Fruit fly (Drosophila melanogaster): Measurements from ENCODE around the gene sage.

sage gene

DNA sequence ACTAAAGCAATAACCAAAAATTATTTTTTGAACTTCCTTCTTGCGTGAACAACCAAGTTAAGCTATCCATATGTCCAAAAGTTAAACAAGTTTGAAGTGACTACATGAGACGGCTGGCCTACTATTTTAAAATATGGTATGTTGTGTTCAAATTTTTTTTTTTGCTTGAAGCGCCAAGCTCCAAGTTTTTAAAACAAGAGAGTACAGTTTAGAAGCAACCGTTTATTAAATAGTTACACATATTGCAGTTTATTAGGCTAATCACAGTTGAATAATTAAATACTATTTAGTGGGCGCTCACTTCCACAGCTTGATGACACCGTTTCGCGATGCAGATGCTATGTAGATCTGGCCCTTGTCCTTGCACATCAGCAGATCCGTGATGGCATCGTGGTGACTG is 23.4 kb downstream of the sage start, which contains the start of gene D1:
TSS of gene D1 (minus strand) at position 101 of the 400 bp plus-strand sequence.
- no peak for TF ChIP-seq noc (tag; optimal IDR thresholded peaks at IDR 0.05)

DNA sequence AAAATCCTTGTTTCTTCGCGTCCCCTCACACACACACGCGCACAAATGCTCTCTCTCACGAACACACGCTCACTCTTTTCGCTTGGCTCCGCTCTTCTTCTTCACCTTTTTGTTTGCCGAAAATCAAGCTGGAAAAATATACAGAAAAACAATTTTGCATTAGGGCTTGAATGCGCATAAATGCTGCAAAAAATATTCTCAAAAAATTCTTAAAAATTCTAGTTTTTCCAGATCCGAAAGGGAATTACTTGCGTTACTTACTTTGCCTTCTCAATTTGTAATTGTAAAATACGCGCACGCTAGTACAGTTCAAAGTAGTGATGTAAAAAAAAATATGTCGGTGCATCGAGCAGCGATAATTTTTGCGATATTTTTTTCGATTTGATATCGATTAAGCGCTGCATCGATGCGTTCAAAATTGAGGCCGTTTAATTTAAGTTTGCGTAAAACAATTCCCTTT is 24.0 kb downstream of the sage start:
- no peak for TF ChIP-seq noc (tag; optimal IDR thresholded peaks at IDR 0.05)

DNA sequence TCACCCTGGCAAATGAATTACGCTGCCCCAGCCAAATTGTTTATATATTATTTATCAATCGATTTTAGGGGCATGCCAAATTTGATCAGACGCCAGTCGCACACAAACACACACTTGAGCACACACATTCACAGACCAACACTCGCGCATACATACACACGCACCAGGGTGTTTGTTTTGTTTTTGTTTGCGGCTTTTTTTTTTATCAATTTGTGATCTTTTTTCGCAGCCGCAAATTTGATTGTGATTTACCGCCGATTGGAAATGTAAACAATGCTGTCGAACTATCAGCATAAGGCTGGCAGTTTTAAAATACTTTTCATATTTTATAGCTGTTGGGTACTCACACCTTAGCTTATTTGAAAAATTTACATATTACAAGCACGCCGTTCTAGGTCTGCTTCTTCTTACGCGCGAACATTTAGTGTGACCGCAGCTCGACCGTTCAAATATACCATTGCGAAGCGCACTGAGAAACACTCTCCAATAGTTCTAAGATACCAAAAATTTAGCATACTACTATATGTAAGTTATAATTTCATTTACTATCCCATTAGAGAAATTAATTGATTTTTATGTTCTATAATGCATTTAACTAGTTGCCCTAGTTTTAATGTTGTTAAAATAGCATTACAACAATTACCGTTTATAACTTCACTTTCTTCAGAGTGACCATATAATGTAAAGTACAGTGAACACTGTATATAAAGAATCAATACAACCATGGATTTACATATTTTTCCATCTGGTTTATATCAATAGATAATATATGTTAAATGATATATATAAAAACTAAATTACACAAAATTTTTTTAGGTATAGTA is 26.5 kb downstream of the sage start, which contains the start of gene pum:
TSS of gene pum (minus strand) at position 415 of the 824 bp plus-strand sequence.
- peak; percentile 58 for TF ChIP-seq noc (tag; optimal IDR thresholded peaks at IDR 0.05)

DNA sequence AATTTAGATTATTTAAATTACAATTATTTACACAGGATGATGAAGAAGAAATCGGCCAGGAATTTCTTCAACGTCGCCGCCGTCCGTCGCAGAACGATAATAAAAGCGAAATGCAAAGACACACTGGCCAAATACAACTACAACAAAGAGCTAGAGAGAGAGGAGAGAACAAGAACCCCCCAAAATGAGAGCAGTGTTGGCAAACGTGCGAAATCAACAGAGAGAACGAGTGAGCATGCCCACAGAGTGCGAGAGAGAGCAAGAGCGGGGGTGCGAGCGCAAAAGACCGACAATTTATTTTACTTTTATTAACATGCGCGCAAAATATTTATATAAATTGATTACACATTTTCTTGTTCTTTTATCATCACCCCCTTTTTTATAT is 27.1 kb downstream of the sage start:
- TF ChIP-seq noc (tag; optimal IDR thresholded peaks at IDR 0.05) = no peak

DNA sequence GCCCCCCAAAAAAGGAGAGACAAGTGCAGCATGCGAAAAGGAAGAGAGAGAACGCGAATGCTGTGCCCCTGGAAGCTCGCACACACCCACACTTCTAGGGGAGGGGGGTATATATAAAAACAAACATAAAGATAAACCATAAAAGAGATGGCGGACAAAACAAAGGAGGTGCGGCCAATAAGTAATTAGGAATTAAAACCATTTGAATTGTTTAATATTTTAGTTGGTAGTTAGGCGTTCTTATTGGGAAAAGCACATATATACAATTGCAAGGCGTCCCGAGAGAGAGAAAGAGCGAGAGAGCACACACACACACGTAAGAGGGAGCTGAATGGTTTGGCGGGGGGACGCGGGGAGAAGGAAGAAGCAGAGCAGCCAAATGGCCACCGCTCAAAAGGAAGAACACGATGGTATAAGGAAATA is 27.9 kb downstream of the sage start:
- TF ChIP-seq noc (tag; optimal IDR thresholded peaks at IDR 0.05) = no peak

DNA sequence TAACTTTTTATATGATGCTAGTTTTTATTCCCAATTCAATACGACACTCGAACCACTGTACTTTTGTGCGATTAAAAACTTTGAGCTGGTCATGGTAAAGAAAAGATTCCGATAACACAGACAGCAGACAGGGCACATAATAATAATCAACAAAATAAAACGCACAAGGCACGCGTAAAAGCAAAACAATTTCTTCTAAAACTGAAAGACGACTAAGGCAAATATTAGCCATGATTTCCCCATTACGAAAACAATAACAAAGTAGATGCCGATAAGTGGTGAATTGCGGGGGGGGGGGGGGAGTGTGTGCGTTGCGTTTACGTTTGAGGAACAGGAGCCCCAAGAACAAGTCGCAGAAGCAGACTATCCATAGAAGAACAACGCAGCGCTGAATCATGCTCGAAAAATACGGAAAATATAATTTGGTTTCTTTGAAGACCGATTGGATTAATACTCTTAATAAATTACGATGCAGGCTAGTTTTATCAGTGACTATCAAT is 29.1 kb downstream of the sage start:
- TF ChIP-seq noc (tag; optimal IDR thresholded peaks at IDR 0.05) = no peak

DNA sequence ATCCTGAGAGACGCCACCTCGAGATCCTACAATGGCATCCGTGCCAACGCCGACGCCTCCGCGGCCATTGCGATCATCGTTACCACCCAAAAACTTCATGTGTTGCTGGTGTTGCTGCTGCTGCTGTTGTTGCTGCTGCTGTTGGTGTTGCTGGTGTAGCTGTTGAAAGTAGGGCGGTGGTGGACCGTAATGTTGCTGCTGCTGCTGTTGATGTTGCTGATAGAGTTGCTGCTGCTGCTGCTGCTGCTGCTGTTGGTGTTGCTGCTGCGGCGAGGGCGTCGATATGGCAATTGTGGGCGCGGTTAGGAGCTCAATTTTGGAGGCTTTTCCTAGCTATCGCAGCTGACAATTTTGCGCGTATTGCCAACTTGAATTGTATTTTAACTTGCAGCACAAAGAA is 30.2 kb downstream of the sage start:
- TF ChIP-seq noc (tag; optimal IDR thresholded peaks at IDR 0.05) = no peak

DNA sequence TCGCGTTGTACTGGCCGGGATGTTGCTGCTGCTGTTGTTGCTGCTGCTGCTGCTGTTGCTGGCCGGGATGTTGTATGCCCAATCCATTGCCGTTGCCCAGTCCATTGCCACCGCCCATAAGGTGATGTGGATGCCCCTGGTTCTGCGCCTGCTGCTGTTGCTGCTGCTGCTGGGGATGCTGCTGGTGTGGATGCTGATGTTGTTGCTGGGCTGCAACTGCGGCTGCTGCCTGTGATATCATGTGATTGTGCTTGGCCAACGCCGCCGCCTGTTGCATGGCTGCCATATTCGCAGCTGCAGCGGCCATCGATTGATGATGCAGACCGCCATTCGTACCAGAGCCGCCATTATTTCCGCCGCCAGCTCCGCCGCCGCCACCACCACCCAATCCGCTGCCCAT is 31.6 kb downstream of the sage start:
- no peak for TF ChIP-seq noc (tag; optimal IDR thresholded peaks at IDR 0.05)

DNA sequence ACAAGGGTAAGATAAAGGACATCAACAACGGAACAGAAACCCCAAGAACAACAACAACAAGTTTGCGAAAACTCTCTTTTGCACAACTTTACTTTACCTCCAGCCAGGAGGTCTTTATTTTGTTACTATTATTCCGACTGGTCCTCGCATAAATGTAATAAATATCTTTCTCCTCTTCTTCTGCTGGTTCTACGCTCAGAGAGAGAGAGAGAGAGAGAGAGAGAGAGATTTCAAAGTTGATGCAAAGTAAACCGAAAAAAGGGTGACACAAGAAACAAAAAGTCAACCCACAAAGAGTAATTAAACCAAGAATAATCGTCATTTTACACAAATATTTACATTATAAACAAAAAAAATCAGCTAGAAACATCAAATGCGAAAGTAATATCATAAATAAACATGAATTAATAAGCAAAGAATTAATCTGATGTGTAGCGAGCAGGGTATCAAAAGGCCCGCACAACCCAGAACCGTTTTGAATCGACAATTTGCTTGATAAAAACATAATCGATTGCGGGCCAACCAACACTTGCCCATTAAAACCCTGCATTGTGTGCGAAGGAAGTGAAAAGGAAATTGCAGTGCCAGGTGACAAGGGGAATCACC is 33.8 kb downstream of the sage start:
- no peak for TF ChIP-seq noc (tag; optimal IDR thresholded peaks at IDR 0.05)

DNA sequence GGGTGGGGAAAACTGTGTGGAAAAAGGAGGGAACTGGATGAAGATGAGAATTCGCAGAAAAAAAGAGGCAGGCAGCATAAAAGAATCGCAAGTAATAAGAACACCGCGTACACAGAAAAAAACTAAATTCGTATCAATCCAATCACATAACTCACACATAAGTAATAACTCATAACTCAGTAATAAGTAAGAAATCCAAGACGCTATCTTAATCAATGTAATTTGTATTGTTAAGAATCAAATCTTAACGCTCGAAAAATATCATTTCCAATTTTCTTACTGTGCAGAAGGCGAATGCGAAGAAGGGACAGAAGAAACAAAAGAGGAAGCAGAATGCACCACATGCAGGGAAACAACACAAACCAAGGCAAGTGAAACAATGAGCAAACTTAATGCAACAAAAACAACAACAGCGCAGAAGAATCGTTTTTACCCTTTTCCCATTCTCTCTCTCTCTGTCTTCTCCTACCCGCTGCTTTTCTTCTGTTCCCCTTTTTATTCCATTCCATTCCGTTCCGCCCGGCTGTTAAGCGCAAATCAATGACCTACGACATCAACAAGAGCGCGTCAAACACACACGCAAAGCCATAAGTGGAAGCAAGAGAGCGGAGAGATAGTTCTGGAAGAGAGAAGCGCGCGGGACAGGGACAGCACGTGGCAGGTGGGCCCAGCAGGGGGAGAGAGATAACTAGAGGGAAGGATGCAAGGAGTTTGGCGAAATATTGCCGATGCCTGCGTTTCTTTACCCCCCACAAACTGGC is 34.7 kb downstream of the sage start:
- peak; percentile 33 for TF ChIP-seq noc (tag; optimal IDR thresholded peaks at IDR 0.05)

DNA sequence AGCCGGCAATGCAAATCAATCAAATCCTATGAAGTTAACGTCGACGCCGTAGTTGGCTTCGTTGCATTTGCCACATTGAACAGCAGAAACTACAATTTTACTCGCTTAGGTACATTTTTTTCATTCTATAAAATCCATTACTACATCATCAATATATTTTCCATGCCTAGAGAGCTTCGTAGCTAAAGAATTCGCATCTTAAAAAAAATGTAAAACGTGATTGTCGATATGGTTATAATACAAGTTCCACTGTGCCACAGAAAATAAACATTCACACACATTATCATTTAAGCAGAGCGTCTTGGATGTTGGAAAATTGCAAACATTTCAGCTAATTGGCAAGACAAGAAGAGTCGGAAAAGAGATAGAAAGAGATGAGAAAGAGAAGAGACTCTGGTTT is 36.0 kb downstream of the sage start:
- no peak for TF ChIP-seq noc (tag; optimal IDR thresholded peaks at IDR 0.05)

DNA sequence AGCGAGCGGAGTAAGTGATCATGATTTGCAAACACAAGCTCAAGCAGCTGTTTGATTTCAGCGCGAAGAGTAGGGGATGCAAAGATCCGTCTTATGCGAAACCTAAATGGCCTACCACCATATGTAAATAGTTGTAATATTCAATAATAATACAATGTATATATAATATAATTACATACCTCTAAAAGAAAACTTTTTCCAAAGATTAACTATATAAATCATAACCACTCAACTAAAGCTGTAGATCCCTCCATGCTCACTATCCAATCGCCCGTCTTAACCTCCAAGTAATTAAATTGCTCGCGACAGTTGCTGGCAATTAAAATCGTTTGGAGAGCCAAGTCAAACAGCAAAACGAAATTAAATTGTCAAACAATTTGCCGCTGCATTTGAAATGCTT is 36.6 kb downstream of the sage start:
- TF ChIP-seq noc (tag; optimal IDR thresholded peaks at IDR 0.05) = peak; percentile 91

DNA sequence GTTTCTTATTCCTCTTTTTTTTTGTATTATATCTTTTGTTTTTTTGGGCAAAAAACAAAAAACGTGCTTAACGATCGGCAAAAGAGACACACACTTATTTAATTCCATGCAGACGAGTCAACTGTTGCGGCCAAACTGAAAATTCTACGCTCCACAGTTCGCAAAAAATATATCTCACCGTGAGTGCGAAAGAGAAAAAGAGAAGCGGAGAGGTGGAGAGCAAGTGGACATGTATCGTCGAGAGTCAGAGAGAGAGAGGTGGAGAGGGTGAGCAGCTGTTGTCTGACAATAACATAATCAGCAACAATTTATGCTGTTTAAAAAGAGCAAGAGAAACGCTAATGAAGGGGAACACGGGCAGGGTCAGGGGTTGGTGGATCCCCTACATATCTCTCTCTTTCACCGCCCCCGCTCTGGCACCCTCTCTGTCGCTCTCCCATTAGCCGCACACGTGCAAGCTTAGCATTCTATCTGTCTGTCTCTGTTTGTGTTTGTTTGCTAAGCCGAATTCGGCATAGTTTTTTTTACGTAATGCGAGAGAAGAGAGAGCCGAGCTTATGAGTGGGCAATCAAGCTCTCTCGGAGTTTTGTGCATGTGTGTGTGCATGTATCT is 37.1 kb downstream of the sage start:
- no peak for TF ChIP-seq noc (tag; optimal IDR thresholded peaks at IDR 0.05)

DNA sequence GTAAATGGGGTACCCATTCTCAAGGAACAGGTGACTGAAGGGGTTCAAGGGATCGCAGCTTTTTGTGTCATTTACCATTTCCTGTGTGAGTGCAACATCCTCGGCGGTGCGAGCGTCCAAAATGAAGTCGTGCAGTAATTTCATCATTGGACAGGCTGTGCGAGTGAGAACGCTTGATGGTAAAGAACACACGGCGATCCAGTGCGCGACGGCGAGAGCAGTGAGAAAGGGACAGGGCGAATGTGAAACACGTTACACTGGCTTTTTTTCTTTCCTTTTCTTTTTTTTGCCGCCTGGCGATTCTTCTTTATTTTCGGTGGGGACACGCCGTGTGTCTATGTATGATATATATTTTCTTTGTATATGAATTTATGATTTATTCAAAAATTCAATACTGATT is 37.8 kb downstream of the sage start:
- TF ChIP-seq noc (tag; optimal IDR thresholded peaks at IDR 0.05) = no peak

DNA sequence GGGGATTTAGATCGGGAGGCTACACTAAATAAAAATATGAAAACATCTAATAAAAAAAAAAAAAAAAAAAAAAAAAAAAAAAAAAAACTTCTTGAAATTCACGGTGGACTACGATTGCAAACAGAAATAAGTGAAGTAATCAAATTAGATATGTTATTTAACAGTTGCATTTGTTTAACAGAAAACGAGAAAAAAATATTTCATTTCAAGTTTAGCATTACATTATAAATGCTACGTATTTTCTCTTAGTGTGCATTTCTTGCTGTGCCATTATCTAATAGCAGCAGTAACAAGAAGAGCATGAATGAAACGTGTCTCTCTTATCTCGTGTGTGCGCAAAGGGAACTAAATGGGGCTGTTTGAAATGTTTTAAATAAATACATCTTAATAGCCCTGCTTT is 39.1 kb downstream of the sage start:
- TF ChIP-seq noc (tag; optimal IDR thresholded peaks at IDR 0.05) = no peak

DNA sequence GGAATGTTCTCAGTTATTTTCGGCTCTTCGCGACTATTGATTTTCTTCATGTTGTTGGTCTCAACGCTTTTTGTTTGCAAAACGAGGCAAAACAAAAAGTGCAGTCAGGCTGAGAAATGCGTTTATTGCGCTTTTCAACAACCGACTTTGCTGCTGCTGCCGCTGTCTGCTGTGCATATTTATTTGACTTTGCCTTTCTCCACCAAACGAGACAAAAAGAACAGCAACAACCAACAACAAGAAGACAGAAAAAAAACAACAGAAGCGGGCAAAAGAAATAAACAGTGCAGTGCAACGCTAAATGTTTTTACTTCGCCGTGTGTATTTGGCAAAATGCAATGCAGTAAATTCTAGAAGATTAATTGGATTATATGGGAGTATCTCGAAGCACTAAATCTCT is 41.6 kb downstream of the sage start:
- TF ChIP-seq noc (tag; optimal IDR thresholded peaks at IDR 0.05) = no peak
